Fruit fly (Drosophila melanogaster): ENCODE data around the gene CG12643.

DNA sequence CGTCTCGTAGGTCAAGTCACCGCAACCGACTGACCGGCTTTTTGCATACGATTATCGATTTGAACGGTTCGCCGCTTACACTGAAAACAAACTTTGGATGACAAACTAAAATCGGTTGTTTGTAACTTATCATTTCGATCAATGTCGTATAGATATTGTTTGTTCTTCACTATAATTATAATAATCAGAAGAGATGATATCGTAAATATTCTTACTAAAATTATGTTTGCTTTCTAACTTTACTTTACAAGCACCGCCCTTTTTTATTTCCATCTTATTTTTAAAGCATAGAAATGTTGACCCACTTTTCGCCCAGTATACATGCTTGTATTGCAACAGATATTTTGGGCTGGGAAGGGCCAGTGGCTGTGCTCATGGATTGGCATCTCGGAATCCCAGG, 32.0 kb downstream of the CG12643 start, which contains the start of gene CG2961:
- TF ChIP-seq toe (GFP tag; optimal IDR thresholded peaks at IDR 0.05), result no peak
- TF ChIP-seq tj (GFP tag; optimal IDR thresholded peaks at IDR 0.05), result no peak
- no peak for TF ChIP-seq kay (GFP tag; ENCODE audit: borderline replicate concordance)
- no peak for TF ChIP-seq cnc (optimal IDR thresholded peaks at IDR 0.05)
- no peak for TF ChIP-seq CG12768 (GFP tag; optimal IDR thresholded peaks at IDR 0.05)
- TF ChIP-seq Crg-1 (GFP tag; optimal IDR thresholded peaks at IDR 0.05), result no peak
- no peak for TF ChIP-seq pad (GFP tag; optimal IDR thresholded peaks at IDR 0.05)
- TF ChIP-seq Mnt (GFP tag; optimal IDR thresholded peaks at IDR 0.05), result no peak
- TF ChIP-seq bab1 (GFP tag; optimal IDR thresholded peaks at IDR 0.05), result no peak
- TF ChIP-seq CG5204 (GFP tag; optimal IDR thresholded peaks at IDR 0.05), result no peak
- TF ChIP-seq CG33017 (tag; optimal IDR thresholded peaks at IDR 0.05), result no peak
- no peak for TF ChIP-seq CG1620 (GFP tag; optimal IDR thresholded peaks at IDR 0.05)
- no peak for TF ChIP-seq CG7045 (GFP tag; optimal IDR thresholded peaks at IDR 0.05)
- no peak for TF ChIP-seq Hr96 (GFP tag; optimal IDR thresholded peaks at IDR 0.05)

Data from whole organism, adult.